Worm (Caenorhabditis elegans) whole organism, L2 larva: ENCODE measurements around the gene ZK666.1.

Experiments used
- R02D3.7 ChIP-seq: fragments of 150-350 bp; optimal IDR thresholded peaks from 2 replicates; lab custom pipeline; 2014; ENCODE audit warnings: missing biosample characterization, missing genetic modification characterization
- ZK546.5 ChIP-seq: sonication (generic microtip); optimal IDR thresholded peaks from 2 replicates; lab custom pipeline; 2017; ENCODE audit warnings: missing biosample characterization, missing genetic modification characterization
- aly-2 ChIP-seq: fragments of 150-350 bp; optimal IDR thresholded peaks from 2 replicates; lab custom pipeline; 2014; ENCODE audit warnings: missing biosample characterization, missing genetic modification characterization
- ama-1 ChIP-seq: fragments of 150-350 bp; optimal IDR thresholded peaks from 2 replicates; lab custom pipeline; 2018; ENCODE audit warnings: inconsistent platforms
- dmd-4 ChIP-seq: sonication (generic microtip); optimal IDR thresholded peaks from 2 replicates; lab custom pipeline; 2017; ENCODE audit warnings: missing biosample characterization, missing genetic modification characterization
- elt-1 ChIP-seq: fragments of 150-350 bp; optimal IDR thresholded peaks from 2 replicates; lab custom pipeline; 2014; ENCODE audit warnings: missing biosample characterization, missing genetic modification characterization
- lsy-2 ChIP-seq, 2 experiments: fragments of 150-350 bp in 1 of 2; sonication (generic microtip) in 1 of 2; optimal IDR thresholded peaks; 2 replicates each; lab custom pipeline; 2014 to 2017; ENCODE audit warnings: missing biosample characterization in 2 of 2, missing genetic modification characterization in 2 of 2
- mdl-1 ChIP-seq, 2 experiments: fragments of 150-350 bp in 1 of 2; sonication (generic microtip) in 1 of 2; optimal IDR thresholded peaks; 2 replicates each; lab custom pipeline; 2017; ENCODE audit warnings: missing biosample characterization in 2 of 2, missing genetic modification characterization in 2 of 2
- nhr-11 ChIP-seq: fragments of 150-350 bp; optimal IDR thresholded peaks from 2 replicates; lab custom pipeline; 2014; ENCODE audit warnings: missing biosample characterization, missing genetic modification characterization
- snpc-4 ChIP-seq: fragments of 150-350 bp; optimal IDR thresholded peaks from 2 replicates; lab custom pipeline; 2014; ENCODE audit warnings: missing biosample characterization, missing genetic modification characterization
- unc-39 ChIP-seq: fragments of 150-350 bp; optimal IDR thresholded peaks from 2 replicates; lab custom pipeline; 2014; ENCODE audit warnings: missing biosample characterization, missing genetic modification characterization
- unc-62 ChIP-seq: fragments of 150-350 bp; optimal IDR thresholded peaks from 2 replicates; lab custom pipeline; 2014; ENCODE audit warnings: missing biosample characterization, missing genetic modification reagents, missing genetic modification characterization
- ztf-4 ChIP-seq: fragments of 150-350 bp; optimal IDR thresholded peaks from 2 replicates; lab custom pipeline; 2014; ENCODE audit warnings: missing biosample characterization, missing genetic modification characterization

ce11 chrII:10461207-10461606 lies 9.9 kb downstream of the ZK666.1 start, which contains the start of gene ZK673.5:
- TF ChIP-seq lsy-2 (tag; optimal IDR thresholded peaks at IDR 0.05; lab: Kevin White, UChicago) (no peak), aly-2 (tag; lab: Kevin White, UChicago) (no peak), unc-39 (tag; lab: Kevin White, UChicago) (no peak), ama-1 (lab: Kevin White, UChicago) (no peak), nhr-11 (tag; lab: Kevin White, UChicago) (no peak), unc-62 (GFP tag; lab: Kevin White, UChicago) (no peak), R02D3.7 (no peak), elt-1 (tag; lab: Kevin White, UChicago) (no peak), dmd-4 (tag; lab: Kevin White, UChicago) (no peak), snpc-4 (tag; lab: Kevin White, UChicago) (no peak), ZK546.5 (no peak), mdl-1 (tag; optimal IDR thresholded peaks at IDR 0.05; lab: Kevin White, UChicago) (no peak), ztf-4 (tag; lab: Kevin White, UChicago) (no peak)
